Worm (Caenorhabditis elegans): ENCODE measurements around the gene R09E10.13.

Gene R09E10.13

DNA sequence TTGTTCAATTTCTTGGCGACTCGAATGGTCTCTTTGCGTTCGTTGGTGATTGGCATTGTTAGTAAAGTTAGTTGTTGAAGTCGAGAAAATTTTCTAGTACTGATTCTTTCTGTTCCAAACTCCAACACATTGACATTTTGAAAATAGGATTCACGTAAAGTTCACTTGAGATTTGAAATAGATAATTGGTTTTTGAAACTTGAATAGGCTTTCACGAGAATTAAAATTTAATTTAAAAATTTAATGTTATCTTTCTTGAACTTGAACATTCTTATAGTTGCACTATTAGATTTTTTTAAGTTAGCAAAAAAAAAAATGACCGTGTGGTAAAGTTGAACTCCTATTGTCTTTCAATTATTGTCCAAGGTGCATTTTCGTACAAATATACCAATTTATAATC, 914 bp downstream of the R09E10.13 start, which contains the start of gene R09E10.6:
Gene R09E10.6 (minus strand): TSS at position 101 of the 400 bp plus-strand sequence.
- TF ChIP-seq ama-1 (optimal IDR thresholded peaks at IDR 0.05) (no peak), ets-7 (tag; optimal IDR thresholded peaks at IDR 0.05) (no peak), flt-1 (GFP tag; IDR thresholded peaks at IDR 0.05) (no peak), scrt-1 (GFP tag; IDR thresholded peaks at IDR 0.05) (no peak), hmbx-1 (tag; optimal IDR thresholded peaks at IDR 0.05) (no peak), ceh-36 (tag; optimal IDR thresholded peaks at IDR 0.05) (no peak), ceh-13 (GFP tag; optimal IDR thresholded peaks at IDR 0.05) (no peak), aly-1 (tag; optimal IDR thresholded peaks at IDR 0.05) (no peak), hnd-1 (tag; optimal IDR thresholded peaks at IDR 0.05) (no peak), tbx-37 (GFP tag; conservative IDR thresholded peaks at IDR 0.05) (no peak), F13C5.2 (tag; optimal IDR thresholded peaks at IDR 0.05) (no peak), sea-1 (GFP tag; conservative IDR thresholded peaks at IDR 0.05) (no peak), hmg-4 (GFP tag; optimal IDR thresholded peaks at IDR 0.05) (no peak), tra-4 (tag; optimal IDR thresholded peaks at IDR 0.05) (no peak), pes-1 (GFP tag; IDR thresholded peaks at IDR 0.05) (no peak), tbx-11 (GFP tag; IDR thresholded peaks at IDR 0.05) (no peak), B0310.2 (tag; optimal IDR thresholded peaks at IDR 0.05) (no peak)

DNA sequence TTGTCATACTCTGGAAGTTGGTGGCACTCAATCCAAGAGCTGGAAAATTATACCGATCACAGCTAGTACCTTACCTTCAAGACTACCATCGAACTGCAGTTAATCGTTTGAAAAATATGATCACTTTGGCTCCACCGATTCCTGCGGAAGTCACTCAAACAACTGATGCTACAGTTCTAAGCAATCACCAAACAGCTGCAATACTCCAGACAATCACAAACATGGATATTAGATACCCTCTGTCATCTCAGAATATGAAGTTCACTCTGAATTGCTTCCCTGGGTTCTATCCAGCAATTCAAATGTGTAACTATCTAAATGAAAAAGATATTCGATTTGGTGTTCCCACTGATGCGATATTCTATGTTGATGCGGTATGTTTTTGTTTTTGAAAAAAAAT, 6.4 kb downstream of the R09E10.13 start:
- TF ChIP-seq hmg-4 (GFP tag; optimal IDR thresholded peaks at IDR 0.05): no peak
- TF ChIP-seq B0310.2 (tag; optimal IDR thresholded peaks at IDR 0.05): no peak
- no peak for TF ChIP-seq ama-1 (optimal IDR thresholded peaks at IDR 0.05)
- TF ChIP-seq ceh-13 (GFP tag; optimal IDR thresholded peaks at IDR 0.05): no peak
- TF ChIP-seq sea-1 (GFP tag; conservative IDR thresholded peaks at IDR 0.05): no peak
- TF ChIP-seq hmbx-1 (tag; optimal IDR thresholded peaks at IDR 0.05): no peak
- no peak for TF ChIP-seq ceh-36 (tag; optimal IDR thresholded peaks at IDR 0.05)
- no peak for TF ChIP-seq tbx-37 (GFP tag; conservative IDR thresholded peaks at IDR 0.05)
- TF ChIP-seq hnd-1 (tag; optimal IDR thresholded peaks at IDR 0.05): no peak
- TF ChIP-seq ets-7 (tag; optimal IDR thresholded peaks at IDR 0.05): no peak
- no peak for TF ChIP-seq flt-1 (GFP tag; IDR thresholded peaks at IDR 0.05)
- no peak for TF ChIP-seq tbx-11 (GFP tag; IDR thresholded peaks at IDR 0.05)
- TF ChIP-seq scrt-1 (GFP tag; IDR thresholded peaks at IDR 0.05): no peak
- no peak for TF ChIP-seq F13C5.2 (tag; optimal IDR thresholded peaks at IDR 0.05)

DNA sequence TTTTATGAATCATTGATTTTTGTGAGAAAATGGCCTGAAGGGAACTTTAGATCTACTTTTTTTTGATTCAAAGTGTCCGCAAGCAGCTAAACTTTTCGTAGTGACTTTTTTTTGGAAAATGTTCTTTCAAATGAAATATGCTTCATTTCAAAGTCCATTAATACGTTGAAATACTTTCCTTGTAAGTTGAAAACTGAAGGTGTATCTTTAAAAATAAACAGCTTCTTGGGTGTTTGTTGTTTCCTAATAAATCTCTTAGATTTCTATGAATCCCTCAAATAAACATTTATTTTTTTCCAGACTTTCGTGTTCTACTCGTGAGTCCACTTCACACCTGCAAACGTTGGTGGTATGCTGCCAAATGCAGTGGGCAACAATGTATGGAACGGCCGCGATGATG, 8.3 kb downstream of the R09E10.13 start, which contains the start of gene ebax-1:
Gene ebax-1 (plus strand): TSS at position 301 of the 400 bp plus-strand sequence.
- TF ChIP-seq flt-1 (GFP tag; IDR thresholded peaks at IDR 0.05) (no peak), ceh-36 (tag; optimal IDR thresholded peaks at IDR 0.05) (no peak), aly-1 (tag; optimal IDR thresholded peaks at IDR 0.05) (no peak), tra-4 (tag; optimal IDR thresholded peaks at IDR 0.05) (no peak), pes-1 (GFP tag; IDR thresholded peaks at IDR 0.05) (no peak), B0310.2 (tag; optimal IDR thresholded peaks at IDR 0.05) (no peak), hnd-1 (tag; optimal IDR thresholded peaks at IDR 0.05) (no peak), tbx-37 (GFP tag; conservative IDR thresholded peaks at IDR 0.05) (no peak), scrt-1 (GFP tag; IDR thresholded peaks at IDR 0.05) (no peak), hmg-4 (GFP tag; optimal IDR thresholded peaks at IDR 0.05) (no peak), tbx-11 (GFP tag; IDR thresholded peaks at IDR 0.05) (no peak), sea-1 (GFP tag; conservative IDR thresholded peaks at IDR 0.05) (no peak), ama-1 (optimal IDR thresholded peaks at IDR 0.05) (no peak)

DNA sequence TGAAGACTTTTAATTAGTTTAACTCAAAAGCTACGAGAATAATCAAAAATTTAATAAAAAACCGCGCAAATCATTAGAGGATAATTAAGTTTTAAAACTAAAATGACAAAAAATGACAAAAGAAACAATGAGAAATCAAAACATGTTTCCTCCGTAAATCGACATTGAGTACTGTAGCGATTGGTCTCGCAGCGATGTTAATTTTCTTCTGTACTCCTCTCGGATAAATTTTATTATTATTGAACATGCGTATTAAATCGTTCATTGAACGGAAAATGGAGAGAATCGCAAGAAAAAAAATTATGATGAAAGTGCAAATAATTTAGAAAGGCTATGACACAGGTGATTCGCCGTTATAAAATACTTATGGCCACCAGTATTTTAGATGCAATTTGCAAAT, 9.6 kb downstream of the R09E10.13 start:
- TF ChIP-seq ceh-36 (tag; optimal IDR thresholded peaks at IDR 0.05): no peak
- no peak for TF ChIP-seq aly-1 (tag; optimal IDR thresholded peaks at IDR 0.05)
- no peak for TF ChIP-seq tra-4 (tag; optimal IDR thresholded peaks at IDR 0.05)
- TF ChIP-seq tbx-11 (GFP tag; IDR thresholded peaks at IDR 0.05): no peak
- TF ChIP-seq sea-1 (GFP tag; conservative IDR thresholded peaks at IDR 0.05): no peak
- TF ChIP-seq flt-1 (GFP tag; IDR thresholded peaks at IDR 0.05): no peak
- TF ChIP-seq hmbx-1 (tag; optimal IDR thresholded peaks at IDR 0.05): no peak
- no peak for TF ChIP-seq ama-1 (optimal IDR thresholded peaks at IDR 0.05)
- TF ChIP-seq ets-7 (tag; optimal IDR thresholded peaks at IDR 0.05): no peak
- TF ChIP-seq ceh-13 (GFP tag; optimal IDR thresholded peaks at IDR 0.05): no peak
- no peak for TF ChIP-seq B0310.2 (tag; optimal IDR thresholded peaks at IDR 0.05)
- TF ChIP-seq tbx-37 (GFP tag; conservative IDR thresholded peaks at IDR 0.05): no peak
- TF ChIP-seq hnd-1 (tag; optimal IDR thresholded peaks at IDR 0.05): no peak
- no peak for TF ChIP-seq hmg-4 (GFP tag; optimal IDR thresholded peaks at IDR 0.05)

DNA sequence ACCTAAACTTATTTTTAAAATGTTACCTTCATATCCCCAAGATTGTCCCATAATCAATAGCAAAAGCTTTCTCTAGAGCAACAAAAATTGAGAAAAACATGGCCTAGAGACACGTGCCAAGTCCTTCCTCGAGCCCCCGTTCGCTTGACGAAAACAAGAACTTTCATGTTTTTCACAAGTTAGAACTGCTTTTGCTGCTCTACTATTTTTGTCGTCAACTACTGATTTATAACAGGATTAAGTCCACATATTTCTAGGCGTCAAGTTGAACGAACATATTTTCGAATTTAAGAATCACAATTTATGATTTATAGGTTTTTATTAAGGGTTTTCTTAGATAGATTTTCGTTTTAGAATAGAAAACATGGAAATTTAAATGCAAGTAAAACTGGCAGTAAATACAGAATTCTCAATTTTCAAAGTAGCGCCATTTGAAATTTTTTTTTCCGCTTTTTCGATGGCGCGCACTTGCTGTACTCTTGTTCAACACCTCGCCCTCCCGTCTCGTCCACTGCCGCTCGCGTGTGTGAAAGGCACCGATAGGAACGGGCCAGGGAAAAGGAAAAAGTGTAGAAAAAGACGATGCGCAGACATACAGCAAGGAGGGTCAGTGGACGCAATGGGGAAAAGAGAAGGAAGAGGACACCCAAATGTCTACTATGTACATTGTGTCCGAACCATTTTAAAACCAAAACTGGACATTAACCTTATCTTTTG, 10.6 kb downstream of the R09E10.13 start, which contains the start of gene rad-51:
Gene rad-51 (minus strand): TSS at position 51 of the 717 bp plus-strand sequence.
- TF ChIP-seq B0310.2 (tag; optimal IDR thresholded peaks at IDR 0.05) (no peak), ama-1 (optimal IDR thresholded peaks at IDR 0.05) (no peak), ceh-36 (tag; optimal IDR thresholded peaks at IDR 0.05) (no peak), hmg-4 (GFP tag; optimal IDR thresholded peaks at IDR 0.05) (peak; percentile 44), aly-1 (tag; optimal IDR thresholded peaks at IDR 0.05) (peak; percentile 37), tbx-37 (GFP tag; conservative IDR thresholded peaks at IDR 0.05) (no peak), F13C5.2 (tag; optimal IDR thresholded peaks at IDR 0.05) (peak; percentile 60)

DNA sequence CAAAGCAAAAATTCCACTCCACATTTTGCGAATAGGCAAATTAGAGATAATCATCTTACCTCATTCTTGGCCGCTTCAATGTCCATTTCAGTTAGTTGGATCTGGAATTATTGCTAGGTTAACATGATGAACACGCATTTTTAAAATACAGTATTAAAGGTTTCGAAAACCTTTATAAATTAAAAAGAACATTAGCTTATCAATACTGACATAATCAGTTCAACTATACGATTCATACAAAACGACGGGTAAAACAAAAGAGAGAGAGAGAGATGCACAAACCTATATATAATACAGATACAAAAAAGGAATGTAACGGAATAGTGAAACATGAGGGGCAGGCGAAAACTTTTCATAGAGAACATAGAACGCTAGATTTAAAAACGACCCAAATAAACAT, 13.5 kb downstream of the R09E10.13 start, which contains the start of gene thk-1:
Gene thk-1 (minus strand): TSS at position 101 of the 400 bp plus-strand sequence.
- TF ChIP-seq ama-1 (optimal IDR thresholded peaks at IDR 0.05): no peak
- no peak for TF ChIP-seq tbx-11 (GFP tag; IDR thresholded peaks at IDR 0.05)
- no peak for TF ChIP-seq B0310.2 (tag; optimal IDR thresholded peaks at IDR 0.05)
- no peak for TF ChIP-seq flt-1 (GFP tag; IDR thresholded peaks at IDR 0.05)
- TF ChIP-seq tra-4 (tag; optimal IDR thresholded peaks at IDR 0.05): no peak
- no peak for TF ChIP-seq scrt-1 (GFP tag; IDR thresholded peaks at IDR 0.05)
- TF ChIP-seq F13C5.2 (tag; optimal IDR thresholded peaks at IDR 0.05): no peak

DNA sequence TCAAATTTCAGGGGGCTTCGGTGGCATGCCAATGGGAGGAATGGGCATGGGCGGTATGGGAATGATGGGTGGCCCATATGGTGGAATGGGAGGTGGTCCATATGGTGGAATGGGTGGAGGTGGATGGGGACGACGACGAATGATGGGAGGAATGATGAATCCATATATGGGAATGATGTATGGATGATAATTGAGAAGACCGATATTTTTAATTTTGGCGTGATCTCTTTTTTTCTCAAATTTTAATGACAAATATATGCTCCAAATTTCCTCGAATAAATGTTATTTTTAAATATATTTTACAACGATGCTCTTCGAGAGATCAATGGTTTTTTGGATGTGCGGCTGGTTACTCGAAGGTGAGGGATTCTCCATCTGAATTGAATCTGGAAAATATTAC, 17.2 kb downstream of the R09E10.13 start, which contains the start of gene Y43C5A.4:
Gene Y43C5A.4 (plus strand): TSS at position 301 of the 400 bp plus-strand sequence.
- TF ChIP-seq sea-1 (GFP tag; conservative IDR thresholded peaks at IDR 0.05) (no peak), ceh-13 (GFP tag; optimal IDR thresholded peaks at IDR 0.05) (no peak), aly-1 (tag; optimal IDR thresholded peaks at IDR 0.05) (no peak), tbx-37 (GFP tag; conservative IDR thresholded peaks at IDR 0.05) (no peak), hmbx-1 (tag; optimal IDR thresholded peaks at IDR 0.05) (no peak), ets-7 (tag; optimal IDR thresholded peaks at IDR 0.05) (no peak), tbx-11 (GFP tag; IDR thresholded peaks at IDR 0.05) (no peak), flt-1 (GFP tag; IDR thresholded peaks at IDR 0.05) (no peak), B0310.2 (tag; optimal IDR thresholded peaks at IDR 0.05) (no peak), scrt-1 (GFP tag; IDR thresholded peaks at IDR 0.05) (no peak), hmg-4 (GFP tag; optimal IDR thresholded peaks at IDR 0.05) (no peak), pes-1 (GFP tag; IDR thresholded peaks at IDR 0.05) (no peak), tra-4 (tag; optimal IDR thresholded peaks at IDR 0.05) (no peak), ama-1 (optimal IDR thresholded peaks at IDR 0.05) (no peak), ceh-36 (tag; optimal IDR thresholded peaks at IDR 0.05) (no peak), hnd-1 (tag; optimal IDR thresholded peaks at IDR 0.05) (no peak)

Measured in whole organism, early embryonic.